Worm (Caenorhabditis elegans) whole organism, dauer: Measurements from ENCODE around the gene acs-18.
"Not testable (repeated sequence)": the region's sequence is repeated elsewhere in the genome, so short reads cannot be mapped to it uniquely, and the experiment has no call there.

Source experiments
- unc-62 ChIP-seq: sonication (generic microtip); optimal IDR thresholded peaks from 2 replicates; lab custom pipeline; 2017; ENCODE audit warnings: missing biosample characterization, missing genetic modification reagents, missing genetic modification characterization

Gene acs-18

ce11 chrIV:10330962-10331361 is 17.5 kb upstream of the acs-18 start:
- TF ChIP-seq unc-62 (GFP tag; lab: Kevin White, UChicago), result no peak

- TF ChIP-seq unc-62 (GFP tag; lab: Kevin White, UChicago), result not testable (repeated sequence)
These were observed 9.2 kb upstream of the acs-18 start, which contains the start of gene R09E10.1 for ce11 chrIV:10322650-10323049. Gene R09E10.1, minus strand, starts transcription at chrIV:10322750.

DNA sequence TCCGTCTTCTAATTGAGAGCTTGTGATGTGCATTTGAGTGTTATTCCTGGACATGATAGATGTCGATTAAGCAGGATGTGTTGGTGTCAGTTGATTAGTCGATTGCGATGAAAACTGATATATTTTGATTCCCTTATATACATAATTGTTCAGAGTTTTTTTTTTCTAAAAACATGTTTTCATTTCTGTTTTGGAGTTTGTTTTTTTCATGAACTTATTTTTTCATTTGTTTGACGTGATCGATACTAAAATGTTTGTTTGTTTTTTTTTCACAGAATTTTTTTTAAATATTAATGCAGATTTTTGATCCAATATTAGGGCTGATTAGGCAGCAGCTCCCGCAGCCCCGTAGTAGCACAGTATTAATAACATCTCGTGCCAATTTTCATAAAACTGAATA is 4.7 kb upstream of the acs-18 start, which contains the start of gene R09E10.2:
R09E10.2 (minus strand) TSS at position 101 of the 400 bp plus-strand sequence.
- TF ChIP-seq unc-62 (GFP tag; lab: Kevin White, UChicago), result no peak

- no peak for TF ChIP-seq unc-62 (GFP tag; lab: Kevin White, UChicago)
These were observed 2.4 kb downstream of the acs-18 start for ce11 chrIV:10311115-10311514.

DNA sequence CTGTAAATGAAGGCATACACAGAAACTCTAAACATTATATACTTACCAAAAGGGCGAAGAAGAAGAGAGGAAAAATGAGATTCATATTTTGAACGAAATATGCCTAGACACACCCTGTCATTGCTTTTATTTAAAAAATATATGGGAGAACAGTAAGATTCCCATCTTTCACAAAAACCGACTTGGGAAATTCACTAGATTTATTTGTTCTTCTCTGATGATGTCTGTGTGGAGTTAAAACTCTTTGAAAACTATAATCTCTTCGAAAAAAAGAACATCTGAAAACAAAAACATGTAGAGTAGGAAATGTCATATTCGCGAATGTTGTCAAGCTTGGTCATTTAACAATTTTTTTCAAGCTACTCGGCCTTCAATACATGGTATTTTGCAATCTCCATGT is 3.1 kb downstream of the acs-18 start, which contains the start of gene R09E10.8:
R09E10.8 (minus strand) TSS at position 101 of the 400 bp plus-strand sequence.
- TF ChIP-seq unc-62 (GFP tag; lab: Kevin White, UChicago), result no peak

DNA sequence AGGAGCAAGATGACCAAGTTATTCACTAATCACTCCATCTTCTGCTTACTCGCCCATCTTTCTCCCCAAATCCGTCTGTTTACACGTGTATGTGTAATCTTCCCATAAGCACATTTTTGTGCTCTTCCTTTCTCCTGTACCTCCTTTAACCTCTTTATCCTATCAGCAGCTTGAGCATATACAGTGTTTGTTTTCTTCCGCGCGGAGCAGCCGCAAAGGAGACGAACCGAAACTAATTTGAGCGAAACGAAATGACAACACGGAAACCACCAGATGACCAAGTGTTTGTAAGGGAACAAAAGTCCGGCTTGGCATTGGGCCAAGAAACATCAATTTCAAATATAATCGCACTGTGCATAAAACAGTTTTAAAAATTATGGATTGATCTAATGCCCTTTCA is 9.1 kb downstream of the acs-18 start:
- TF ChIP-seq unc-62 (GFP tag; lab: Kevin White, UChicago), result no peak

DNA sequence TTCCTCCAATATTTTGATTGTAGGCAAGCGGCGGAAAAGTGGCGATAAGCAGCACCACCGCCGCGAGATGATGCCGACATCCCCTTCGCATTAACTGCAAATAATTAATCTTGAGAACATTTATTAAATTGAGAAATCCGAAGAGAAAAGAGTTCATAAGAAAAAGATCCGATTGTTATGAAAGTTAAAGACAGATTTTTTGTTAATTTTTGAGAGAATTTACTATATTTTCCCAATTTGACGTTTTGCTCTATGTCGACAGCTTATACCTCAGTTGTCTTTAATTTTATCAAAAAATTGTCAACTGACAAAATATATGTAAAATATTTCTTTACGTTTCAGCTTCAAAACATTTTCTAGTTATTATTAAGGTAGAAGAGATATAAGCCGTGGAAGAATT is 11.3 kb downstream of the acs-18 start, which contains the start of gene R09E10.5:
R09E10.5 (minus strand) TSS at position 101 of the 400 bp plus-strand sequence.
- no peak for TF ChIP-seq unc-62 (GFP tag; lab: Kevin White, UChicago)

ce11 chrIV:10296036-10296435 is 17.4 kb downstream of the acs-18 start:
- no peak for TF ChIP-seq unc-62 (GFP tag; lab: Kevin White, UChicago)

DNA sequence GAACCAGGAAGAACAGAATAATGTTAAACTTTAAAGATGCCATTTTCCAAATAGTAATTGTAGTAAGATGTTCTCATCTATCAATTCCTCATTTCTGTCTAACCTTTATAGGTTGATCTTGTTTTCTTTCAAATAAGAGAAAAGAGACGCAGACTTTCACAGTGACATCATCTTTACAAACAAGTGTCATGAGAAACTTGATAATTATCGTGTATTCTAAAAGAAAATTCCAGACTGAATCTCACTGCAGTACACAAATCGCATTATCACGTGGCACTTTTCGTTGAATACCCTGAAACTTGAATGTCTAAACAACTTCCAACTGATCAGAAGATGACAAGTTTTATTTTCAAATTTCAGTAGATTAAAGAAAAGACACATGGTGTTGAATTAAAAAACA is 18.4 kb downstream of the acs-18 start, which contains the start of gene R09E10.13:
R09E10.13 (minus strand) TSS at position 61 of the 400 bp plus-strand sequence.
- TF ChIP-seq unc-62 (GFP tag; lab: Kevin White, UChicago), result no peak

DNA sequence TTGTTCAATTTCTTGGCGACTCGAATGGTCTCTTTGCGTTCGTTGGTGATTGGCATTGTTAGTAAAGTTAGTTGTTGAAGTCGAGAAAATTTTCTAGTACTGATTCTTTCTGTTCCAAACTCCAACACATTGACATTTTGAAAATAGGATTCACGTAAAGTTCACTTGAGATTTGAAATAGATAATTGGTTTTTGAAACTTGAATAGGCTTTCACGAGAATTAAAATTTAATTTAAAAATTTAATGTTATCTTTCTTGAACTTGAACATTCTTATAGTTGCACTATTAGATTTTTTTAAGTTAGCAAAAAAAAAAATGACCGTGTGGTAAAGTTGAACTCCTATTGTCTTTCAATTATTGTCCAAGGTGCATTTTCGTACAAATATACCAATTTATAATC is 19.4 kb downstream of the acs-18 start, which contains the start of gene R09E10.6:
R09E10.6 (minus strand) TSS at position 101 of the 400 bp plus-strand sequence.
- no peak for TF ChIP-seq unc-62 (GFP tag; lab: Kevin White, UChicago)

ce11 chrIV:10288575-10288974 is 24.9 kb downstream of the acs-18 start:
- no peak for TF ChIP-seq unc-62 (GFP tag; lab: Kevin White, UChicago)

DNA sequence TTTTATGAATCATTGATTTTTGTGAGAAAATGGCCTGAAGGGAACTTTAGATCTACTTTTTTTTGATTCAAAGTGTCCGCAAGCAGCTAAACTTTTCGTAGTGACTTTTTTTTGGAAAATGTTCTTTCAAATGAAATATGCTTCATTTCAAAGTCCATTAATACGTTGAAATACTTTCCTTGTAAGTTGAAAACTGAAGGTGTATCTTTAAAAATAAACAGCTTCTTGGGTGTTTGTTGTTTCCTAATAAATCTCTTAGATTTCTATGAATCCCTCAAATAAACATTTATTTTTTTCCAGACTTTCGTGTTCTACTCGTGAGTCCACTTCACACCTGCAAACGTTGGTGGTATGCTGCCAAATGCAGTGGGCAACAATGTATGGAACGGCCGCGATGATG is 26.8 kb downstream of the acs-18 start, which contains the start of gene ebax-1:
ebax-1 (plus strand) TSS at position 301 of the 400 bp plus-strand sequence.
- no peak for TF ChIP-seq unc-62 (GFP tag; lab: Kevin White, UChicago)

- no peak for TF ChIP-seq unc-62 (GFP tag; lab: Kevin White, UChicago)
These were observed 28.1 kb downstream of the acs-18 start for ce11 chrIV:10285328-10285727.

ce11 chrIV:10284194-10284910 is 29.1 kb downstream of the acs-18 start, which contains the start of gene rad-51:
Gene rad-51, minus strand, starts transcription at chrIV:10284244.
- TF ChIP-seq unc-62 (GFP tag; lab: Kevin White, UChicago), result no peak

ce11 chrIV:10281482-10281881 is 32.0 kb downstream of the acs-18 start, which contains the start of gene thk-1:
Gene thk-1, minus strand, starts transcription at chrIV:10281582.
- no peak for TF ChIP-seq unc-62 (GFP tag; lab: Kevin White, UChicago)

ce11 chrIV:10277716-10278115 is 35.7 kb downstream of the acs-18 start, which contains the start of gene Y43C5A.4:
Gene Y43C5A.4, plus strand, starts transcription at chrIV:10278016.
- no peak for TF ChIP-seq unc-62 (GFP tag; lab: Kevin White, UChicago)
